Worm (Caenorhabditis elegans) whole organism, midembryonic: ENCODE measurements around the gene srw-107.

Experiments used
- flt-1 ChIP-seq: fragments of 200-800 bp; sonication (Bioruptor generic); IDR thresholded peaks from 2 replicates; pipeline ENCODE4 v1.3.6; 2022; ENCODE audit warnings: missing genetic modification characterization, missing compliant biosample characterization
- tab-1 ChIP-seq: fragments of 200-800 bp; sonication (Bioruptor generic); IDR thresholded peaks from 2 replicates; pipeline ENCODE4 v1.3.6; 2022; ENCODE audit warnings: missing genetic modification characterization, missing compliant biosample characterization

ce11 chrV:497399-497798, 24.0 kb downstream of the srw-107 start, which contains the start of gene T01G6.1:
- no peak for TF ChIP-seq tab-1
- TF ChIP-seq flt-1 (GFP tag; lab: Robert Waterston, UW), result no peak
